Worm (Caenorhabditis elegans): ENCODE measurements around the gene pfut-1.

DNA sequence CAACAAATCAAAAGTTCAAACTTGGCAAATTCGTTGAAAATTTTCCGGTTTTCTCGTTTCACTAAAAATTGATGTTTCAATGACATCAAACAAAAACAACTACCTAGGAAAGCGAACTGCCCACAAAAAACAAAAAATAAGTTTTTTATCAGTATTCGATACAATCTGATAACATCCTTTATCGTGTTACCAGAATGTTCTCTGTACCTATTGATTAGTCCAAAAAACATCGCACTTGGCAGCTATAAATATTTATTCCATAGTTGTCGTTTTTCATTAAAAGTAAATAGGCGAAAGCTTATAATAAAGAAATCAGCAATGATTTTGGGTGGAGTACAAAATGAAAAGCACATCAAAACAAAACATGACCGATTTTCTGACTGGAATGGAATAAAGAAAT is 48.4 kb upstream of the pfut-1 start:
- TF ChIP-seq unc-62 (GFP tag; optimal IDR thresholded peaks at IDR 0.05) (no peak), ceh-91 (GFP tag; IDR thresholded peaks at IDR 0.05) (no peak), ama-1 (optimal IDR thresholded peaks at IDR 0.05) (peak; percentile 11), ama-1 (GFP tag; optimal IDR thresholded peaks at IDR 0.05) (no peak), Y79H2A.3 (GFP tag; conservative IDR thresholded peaks at IDR 0.05) (no peak), hmg-1.2 (GFP tag; IDR thresholded peaks at IDR 0.05) (no peak), T26A5.8 (tag; optimal IDR thresholded peaks at IDR 0.05) (no peak), attf-3 (GFP tag; conservative IDR thresholded peaks at IDR 0.05) (no peak), T07F8.4 (tag; optimal IDR thresholded peaks at IDR 0.05) (no peak), lin-40 (tag; optimal IDR thresholded peaks at IDR 0.05) (peak; percentile 62), cebp-2 (GFP tag; IDR thresholded peaks at IDR 0.05) (no peak)

Measured in whole organism, young adult.